Worm (Caenorhabditis elegans): ENCODE data around the gene ZK1098.11.

DNA sequence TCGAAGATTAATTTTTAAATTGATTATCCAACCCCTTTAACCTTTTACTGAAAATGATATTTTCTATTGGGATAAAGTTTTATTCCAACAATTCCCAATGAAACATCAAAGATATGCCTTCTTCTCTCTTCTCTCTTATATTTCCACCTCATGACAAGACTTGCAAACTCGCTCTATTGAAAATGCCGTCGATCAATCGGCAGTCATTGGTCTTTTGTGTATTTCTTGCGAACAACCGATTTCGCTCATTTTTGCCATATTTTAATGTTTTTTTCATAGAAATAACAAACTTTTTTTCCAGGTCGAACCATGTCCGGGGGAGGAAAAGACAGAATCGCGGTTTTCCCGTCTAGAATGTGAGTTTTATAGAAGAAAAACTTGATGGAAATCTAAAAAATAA, 48.6 kb upstream of the ZK1098.11 start, which contains the start of gene vha-14:
- no peak for TF ChIP-seq snpc-4 (tag; optimal IDR thresholded peaks at IDR 0.05)
- TF ChIP-seq unc-62 (GFP tag; optimal IDR thresholded peaks at IDR 0.05), result peak; percentile 38
- TF ChIP-seq blmp-1 (tag; optimal IDR thresholded peaks at IDR 0.05), result no peak
- TF ChIP-seq tbx-8 (GFP tag; optimal IDR thresholded peaks at IDR 0.05), result no peak
- no peak for TF ChIP-seq nhr-28 (tag; optimal IDR thresholded peaks at IDR 0.05)
- no peak for TF ChIP-seq ceh-83 (GFP tag; optimal IDR thresholded peaks at IDR 0.05)
- TF ChIP-seq nhr-76 (tag; optimal IDR thresholded peaks at IDR 0.05), result no peak
- TF ChIP-seq flh-1 (GFP tag; optimal IDR thresholded peaks at IDR 0.05), result no peak
- TF ChIP-seq ztf-11 (tag; optimal IDR thresholded peaks at IDR 0.05), result no peak
- TF ChIP-seq sem-2 (GFP tag; optimal IDR thresholded peaks at IDR 0.05), result no peak
- TF ChIP-seq unc-39 (tag; optimal IDR thresholded peaks at IDR 0.05), result no peak
- TF ChIP-seq pha-4 (tag; optimal IDR thresholded peaks at IDR 0.05), result no peak
- no peak for TF ChIP-seq mls-2 (tag; optimal IDR thresholded peaks at IDR 0.05)
- TF ChIP-seq nhr-2 (tag; optimal IDR thresholded peaks at IDR 0.05), result no peak
